Worm (Caenorhabditis elegans) whole organism, young adult: ENCODE data around the gene dyf-4.

ENCODE experiments used
- B0035.1 ChIP-seq: sonication (generic microtip); optimal IDR thresholded peaks from 2 replicates; lab custom pipeline; 2016; ENCODE audit warnings: missing genetic modification characterization, mild to moderate bottlenecking, missing compliant biosample characterization, missing genotype, missing genetic modification reagents
- C06A6.2 ChIP-seq: fragments of 200-800 bp; sonication (Bioruptor generic); conservative IDR thresholded peaks from 2 replicates; pipeline ENCODE4 v1.3.6; 2022; ENCODE audit warnings: missing genetic modification characterization, missing compliant biosample characterization
- F37B4.10 ChIP-seq: fragments of 200-800 bp; sonication (Bioruptor generic); IDR thresholded peaks from 2 replicates; pipeline ENCODE4 v1.3.6; 2022; ENCODE audit warnings: missing genetic modification characterization, missing compliant biosample characterization
- F49E8.2 ChIP-seq: sonication (generic microtip); optimal IDR thresholded peaks from 3 replicates; lab custom pipeline; 2017; ENCODE audit warnings: missing genetic modification characterization, mild to moderate bottlenecking, missing compliant biosample characterization, antibody characterized with exemption, moderate library complexity; ENCODE audit not compliant: insufficient read depth
- F52B5.7 ChIP-seq: sonication (generic microtip); optimal IDR thresholded peaks from 2 replicates; lab custom pipeline; 2016; ENCODE audit warnings: mild to moderate bottlenecking, missing genetic modification characterization, missing compliant biosample characterization
- F57A8.1 ChIP-seq: fragments of 200-800 bp; sonication (Bioruptor generic); optimal IDR thresholded peaks from 2 replicates; lab custom pipeline; 2018; ENCODE audit warnings: mild to moderate bottlenecking, missing genetic modification characterization, moderate library complexity, missing compliant biosample characterization
- F57C9.4 ChIP-seq: sonication (generic microtip); optimal IDR thresholded peaks from 2 replicates; lab custom pipeline; 2017; ENCODE audit warnings: mild to moderate bottlenecking, missing genetic modification characterization, missing compliant biosample characterization
- K11D2.4 ChIP-seq: fragments of 200-800 bp; sonication (Bioruptor generic); IDR thresholded peaks from 2 replicates; pipeline ENCODE4 v1.3.6; 2022; ENCODE audit warnings: missing genetic modification reagents, missing genetic modification characterization, missing compliant biosample characterization
- K12H6.12 ChIP-seq: fragments of 200-800 bp; sonication (Bioruptor generic); optimal IDR thresholded peaks from 2 replicates; lab custom pipeline; 2018; ENCODE audit warnings: mild to moderate bottlenecking, missing genetic modification characterization, missing compliant biosample characterization
- Y67H2A.10 ChIP-seq: fragments of 200-800 bp; sonication (Bioruptor generic); conservative IDR thresholded peaks from 2 replicates; pipeline ENCODE4 v1.3.6; 2022; ENCODE audit warnings: missing genetic modification reagents, missing genetic modification characterization, missing compliant biosample characterization
- Y95B8A.8 ChIP-seq: fragments of 200-800 bp; sonication (Bioruptor generic); IDR thresholded peaks from 2 replicates; pipeline ENCODE4 v1.3.6; 2022; ENCODE audit warnings: missing genetic modification reagents, missing genetic modification characterization, missing compliant biosample characterization
- ama-1 ChIP-seq, 3 experiments: fragments of 150-350 bp in 1 of 3; sonication (generic microtip) in 2 of 3; optimal IDR thresholded peaks; 2 replicates each; lab custom pipeline; 2014 to 2018; ENCODE audit warnings: missing biosample characterization in 2 of 3, missing genetic modification characterization in 2 of 3, missing genetic modification reagents in 2 of 3
- bed-1 ChIP-seq: fragments of 200-800 bp; sonication (Bioruptor generic); IDR thresholded peaks from 2 replicates; pipeline ENCODE4 v1.3.6; 2022; ENCODE audit warnings: missing genetic modification reagents, missing genetic modification characterization, missing compliant biosample characterization
- ceh-27 ChIP-seq: fragments of 200-800 bp; sonication (Bioruptor generic); optimal IDR thresholded peaks from 2 replicates; lab custom pipeline; 2018; ENCODE audit warnings: mild to moderate bottlenecking, missing genetic modification characterization, moderate library complexity, missing compliant biosample characterization
- ceh-91 ChIP-seq: fragments of 200-800 bp; sonication (Bioruptor generic); IDR thresholded peaks from 2 replicates; pipeline ENCODE4 v1.3.6; 2022; ENCODE audit warnings: missing genetic modification reagents, missing genetic modification characterization, missing compliant biosample characterization
- chd-7 ChIP-seq: sonication (generic microtip); optimal IDR thresholded peaks from 2 replicates; lab custom pipeline; 2016; ENCODE audit warnings: mild to moderate bottlenecking, missing genetic modification characterization, moderate library complexity, missing compliant biosample characterization
- egrh-3 ChIP-seq: fragments of 200-800 bp; sonication (Bioruptor generic); IDR thresholded peaks from 2 replicates; pipeline ENCODE4 v1.3.6; 2022; ENCODE audit warnings: missing genetic modification reagents, missing genetic modification characterization, missing compliant biosample characterization
- fkh-3 ChIP-seq: sonication (generic microtip); optimal IDR thresholded peaks from 2 replicates; lab custom pipeline; 2016; ENCODE audit warnings: mild to moderate bottlenecking, missing genetic modification characterization, missing compliant biosample characterization
- hmg-1.2 ChIP-seq: fragments of 200-800 bp; sonication (Bioruptor generic); IDR thresholded peaks from 2 replicates; pipeline ENCODE4 v1.3.6; 2022; ENCODE audit warnings: missing genetic modification reagents, missing genetic modification characterization, missing compliant biosample characterization
- hmg-20 ChIP-seq: fragments of 200-800 bp; sonication (Bioruptor generic); IDR thresholded peaks from 2 replicates; pipeline ENCODE4 v1.3.6; 2022; ENCODE audit warnings: missing genetic modification reagents, missing genetic modification characterization, missing compliant biosample characterization
- lir-1 ChIP-seq: fragments of 200-800 bp; sonication (Bioruptor generic); conservative IDR thresholded peaks from 2 replicates; pipeline ENCODE4 v1.3.6; 2022; ENCODE audit warnings: missing genetic modification reagents, missing genetic modification characterization, missing compliant biosample characterization
- madf-3 ChIP-seq: fragments of 200-800 bp; sonication (Bioruptor generic); IDR thresholded peaks from 2 replicates; pipeline ENCODE4 v1.3.6; 2022; ENCODE audit warnings: missing genetic modification reagents, missing genetic modification characterization, missing compliant biosample characterization
- madf-6 ChIP-seq: fragments of 200-800 bp; sonication (Bioruptor generic); IDR thresholded peaks from 2 replicates; pipeline ENCODE4 v1.3.6; 2022; ENCODE audit warnings: missing genetic modification reagents, missing genetic modification characterization, missing compliant biosample characterization
- mxl-1 ChIP-seq: sonication (generic microtip); optimal IDR thresholded peaks from 2 replicates; lab custom pipeline; 2016; ENCODE audit warnings: missing genetic modification characterization, missing compliant biosample characterization
- nhr-120 ChIP-seq: fragments of 200-800 bp; sonication (Bioruptor generic); IDR thresholded peaks from 2 replicates; pipeline ENCODE4 v1.3.6; 2022; ENCODE audit warnings: missing genetic modification characterization, missing compliant biosample characterization
- pbrm-1 ChIP-seq: fragments of 200-800 bp; sonication (Bioruptor generic); IDR thresholded peaks from 2 replicates; pipeline ENCODE4 v1.3.6; 2022; ENCODE audit warnings: missing genetic modification reagents, missing genetic modification characterization, missing compliant biosample characterization
- sdz-38 ChIP-seq: sonication (generic microtip); optimal IDR thresholded peaks from 2 replicates; lab custom pipeline; 2016; ENCODE audit warnings: missing genotype, missing genetic modification characterization, missing compliant biosample characterization
- sea-2 ChIP-seq: fragments of 200-800 bp; sonication (Bioruptor generic); IDR thresholded peaks from 2 replicates; pipeline ENCODE4 v1.3.6; 2022; ENCODE audit warnings: missing genetic modification characterization, missing compliant biosample characterization
- snpc-1.1 ChIP-seq: sonication (generic microtip); optimal IDR thresholded peaks from 2 replicates; lab custom pipeline; 2017; ENCODE audit warnings: missing genetic modification characterization, mild to moderate bottlenecking, missing compliant biosample characterization, antibody characterized with exemption, moderate library complexity, missing genotype, missing genetic modification reagents; ENCODE audit not compliant: insufficient read depth
- sptf-2 ChIP-seq: fragments of 200-800 bp; sonication (Bioruptor generic); optimal IDR thresholded peaks from 2 replicates; lab custom pipeline; 2018; ENCODE audit warnings: mild to moderate bottlenecking, missing genetic modification characterization, missing compliant biosample characterization
- unc-62 ChIP-seq: fragments of 150-350 bp; optimal IDR thresholded peaks from 2 replicates; lab custom pipeline; 2014; ENCODE audit warnings: missing biosample characterization, missing genetic modification reagents, missing genetic modification characterization
- zim-3 ChIP-seq: sonication (generic microtip); optimal IDR thresholded peaks from 2 replicates; lab custom pipeline; 2017; ENCODE audit warnings: mild to moderate bottlenecking, missing genetic modification characterization, moderate library complexity, missing compliant biosample characterization
- ztf-22 ChIP-seq: fragments of 200-800 bp; sonication (Bioruptor generic); optimal IDR thresholded peaks from 2 replicates; lab custom pipeline; 2018; ENCODE audit warnings: mild to moderate bottlenecking, missing genetic modification characterization, moderate library complexity, missing compliant biosample characterization
- ztf-26 ChIP-seq: sonication (generic microtip); optimal IDR thresholded peaks from 2 replicates; lab custom pipeline; 2017; ENCODE audit warnings: missing genetic modification characterization, missing compliant biosample characterization

The dyf-4 gene

ce11 chrV:12491070-12491643 lies 34.4 kb downstream of the dyf-4 start (continued):
- TF ChIP-seq F57A8.1 (GFP tag; lab: Kevin White, UChicago) (no peak), chd-7 (tag; lab: Kevin White, UChicago) (no peak), snpc-1.1 (tag; lab: Kevin White, UChicago) (peak; percentile 100), sdz-38 (tag; lab: Kevin White, UChicago) (no peak), F49E8.2 (tag; lab: Kevin White, UChicago) (peak; percentile 85), madf-3 (GFP tag; lab: Robert Waterston, UW) (0 out of 2 replicates have a peak, but pooled peaks have one; percentile 7), F57C9.4 (no peak), hmg-20 (GFP tag; lab: Robert Waterston, UW) (peak; percentile 56; the same call in 1 of the 2 replicates), B0035.1 (tag; lab: Kevin White, UChicago) (no peak), ztf-22 (GFP tag; lab: Kevin White, UChicago) (peak; percentile 11), pbrm-1 (GFP tag; lab: Robert Waterston, UW) (peak; percentile 99), zim-3 (tag; lab: Kevin White, UChicago) (no peak), mxl-1 (tag; lab: Kevin White, UChicago) (no peak), unc-62 (GFP tag; lab: Kevin White, UChicago) (no peak), F37B4.10 (no peak), K11D2.4 (GFP tag; lab: Robert Waterston, UW) (peak; percentile 68; the same call in 1 of the 2 replicates), F52B5.7 (tag; lab: Kevin White, UChicago) (no peak), ceh-91 (GFP tag; lab: Robert Waterston, UW) (0 out of 2 replicates have a peak, but pooled peaks have one; percentile 13), fkh-3 (tag; lab: Kevin White, UChicago) (no peak), sea-2 (no peak), lir-1 (GFP tag; lab: Robert Waterston, UW) (0 out of 2 replicates have a peak, but pooled peaks have one; percentile 23), nhr-120 (GFP tag; lab: Robert Waterston, UW) (no peak), sptf-2 (GFP tag; lab: Kevin White, UChicago) (peak; percentile 9), bed-1 (no peak), egrh-3 (GFP tag; lab: Robert Waterston, UW) (0 out of 2 replicates have a peak, but pooled peaks have one; percentile 23), ztf-26 (tag; lab: Kevin White, UChicago) (peak; percentile 1), ceh-27 (GFP tag; lab: Kevin White, UChicago) (no peak), ama-1 (optimal IDR thresholded peaks at IDR 0.05; lab: Kevin White, UChicago) (peak; percentile 35), ama-1 (GFP tag; optimal IDR thresholded peaks at IDR 0.05; lab: Kevin White, UChicago) (no peak), Y95B8A.8 (no peak), Y67H2A.10 (no peak), K12H6.12 (tag; lab: Kevin White, UChicago) (no peak)

- TF ChIP-seq Y67H2A.10 (no peak), madf-6 (peak; percentile 19; the same call in 1 of the 2 replicates), ama-1 (optimal IDR thresholded peaks at IDR 0.05; lab: Kevin White, UChicago) (no peak), ama-1 (GFP tag; optimal IDR thresholded peaks at IDR 0.05; lab: Kevin White, UChicago) (no peak), C06A6.2 (GFP tag; lab: Robert Waterston, UW) (no peak), hmg-1.2 (GFP tag; lab: Robert Waterston, UW) (peak; percentile 46; the same call in 1 of the 2 replicates)
Measured at ce11 chrV:12488002-12488401, 37.5 kb downstream of the dyf-4 start.

ce11 chrV:12486934-12487333 lies 38.6 kb downstream of the dyf-4 start, which contains the start of gene inx-11:
TSS of gene inx-11 (plus strand) at chrV:12487234.
- TF ChIP-seq B0035.1 (tag; lab: Kevin White, UChicago), result no peak
- TF ChIP-seq, all 124 proteins: peak for 0
